Fruit fly (Drosophila melanogaster) whole organism, embryonic: ENCODE measurements around the gene feo.

Source experiments
- BtbVII ChIP-seq: fragments of 200-800 bp; sonication (Bioruptor generic); optimal IDR thresholded peaks from 3 replicates; lab custom pipeline; 2017; ENCODE audit warnings: missing biosample characterization, mild to moderate bottlenecking, missing genetic modification characterization
- CG10274 ChIP-seq: fragments of 200-800 bp; sonication (Bioruptor generic); optimal IDR thresholded peaks from 3 replicates; lab custom pipeline; 2017; ENCODE audit warnings: missing biosample characterization, mild to moderate bottlenecking, missing genetic modification characterization
- CG11560 ChIP-seq: fragments of 200-800 bp; sonication (Bioruptor generic); IDR thresholded peaks from 3 replicates; pipeline ENCODE4 v1.3.6; 2022; ENCODE audit warnings: missing biosample characterization, missing genetic modification characterization
- CG13296 ChIP-seq: fragments of 200-800 bp; sonication (Bioruptor generic); optimal IDR thresholded peaks from 3 replicates; lab custom pipeline; 2018; ENCODE audit warnings: missing biosample characterization, mild to moderate bottlenecking, missing genetic modification characterization
- CG15011 ChIP-seq: fragments of 200-800 bp; sonication (Bioruptor generic); optimal IDR thresholded peaks from 3 replicates; lab custom pipeline; 2018; ENCODE audit warnings: missing biosample characterization, mild to moderate bottlenecking, missing genetic modification characterization
- CG15269 ChIP-seq: fragments of 200-800 bp; sonication (Bioruptor generic); optimal IDR thresholded peaks from 2 replicates; lab custom pipeline; 2018; ENCODE audit warnings: missing biosample characterization, mild to moderate bottlenecking, missing genetic modification characterization, moderate library complexity
- CG1602 ChIP-seq: fragments of 200-800 bp; sonication (Bioruptor generic); optimal IDR thresholded peaks from 3 replicates; lab custom pipeline; 2016; ENCODE audit warnings: missing biosample characterization, missing genetic modification characterization
- CG17385 ChIP-seq: fragments of 200-800 bp; sonication (Bioruptor generic); optimal IDR thresholded peaks from 3 replicates; lab custom pipeline; 2018; ENCODE audit warnings: missing biosample characterization, mild to moderate bottlenecking, missing genetic modification characterization
- CG17829 ChIP-seq: fragments of 200-800 bp; optimal IDR thresholded peaks from 2 replicates; lab custom pipeline; 2019; ENCODE audit warnings: missing biosample characterization, mild to moderate bottlenecking, missing genetic modification characterization, moderate library complexity
- CG18619 ChIP-seq: fragments of 200-800 bp; sonication (Bioruptor generic); optimal IDR thresholded peaks from 3 replicates; lab custom pipeline; 2017; ENCODE audit warnings: missing biosample characterization, mild to moderate bottlenecking, missing genetic modification characterization
- CG30403 ChIP-seq: fragments of 200-800 bp; sonication (Bioruptor generic); optimal IDR thresholded peaks from 3 replicates; lab custom pipeline; 2016; ENCODE audit warnings: missing biosample characterization, missing genetic modification characterization
- CG31365 ChIP-seq: fragments of 200-800 bp; sonication (Bioruptor generic); optimal IDR thresholded peaks from 2 replicates; lab custom pipeline; 2018; ENCODE audit warnings: missing biosample characterization, mild to moderate bottlenecking, missing genetic modification characterization
- CG31441 ChIP-seq: fragments of 200-800 bp; sonication (Bioruptor generic); IDR thresholded peaks from 2 replicates; pipeline ENCODE4 v1.3.6; 2022; ENCODE audit warnings: missing biosample characterization, missing genetic modification characterization
- CG34376 ChIP-seq: fragments of 200-800 bp; sonication (Bioruptor generic); optimal IDR thresholded peaks from 2 replicates; lab custom pipeline; 2018; ENCODE audit warnings: missing biosample characterization, mild to moderate bottlenecking, missing genetic modification characterization
- CG4820 ChIP-seq: fragments of 200-800 bp; sonication (Bioruptor generic); optimal IDR thresholded peaks from 3 replicates; lab custom pipeline; 2016; ENCODE audit warnings: missing biosample characterization, missing genetic modification characterization
- CG5953 ChIP-seq: fragments of 200-800 bp; sonication (Bioruptor generic); IDR thresholded peaks from 2 replicates; pipeline ENCODE4 v1.3.6; 2022; ENCODE audit warnings: missing biosample characterization, missing genetic modification characterization
- CG6791 ChIP-seq: fragments of 200-800 bp; sonication (Bioruptor generic); IDR thresholded peaks from 3 replicates; pipeline ENCODE4 v1.3.6; 2022; ENCODE audit warnings: missing biosample characterization, missing genetic modification characterization; ENCODE audit not compliant: partially characterized antibody
- CG6813 ChIP-seq: fragments of 200-800 bp; sonication (Bioruptor generic); optimal IDR thresholded peaks from 2 replicates; lab custom pipeline; 2017; ENCODE audit warnings: missing biosample characterization, missing genetic modification characterization, mild to moderate bottlenecking, moderate library complexity, missing genetic modification reagents
- CG8281 ChIP-seq: fragments of 200-800 bp; sonication (Bioruptor generic); optimal IDR thresholded peaks from 2 replicates; lab custom pipeline; 2018; ENCODE audit warnings: missing biosample characterization, mild to moderate bottlenecking, missing genetic modification characterization, moderate library complexity
- CG8290 ChIP-seq, 3 experiments: fragments of 200-800 bp; sonication (Bioruptor generic); optimal IDR thresholded peaks; 2 replicates each; lab custom pipeline; 2016 to 2019; ENCODE audit warnings: missing biosample characterization in 3 of 3, missing genetic modification characterization in 3 of 3, mild to moderate bottlenecking in 2 of 3, moderate library complexity in 1 of 3
- CG9817 ChIP-seq: fragments of 200-800 bp; sonication (Bioruptor generic); optimal IDR thresholded peaks from 2 replicates; lab custom pipeline; 2018; ENCODE audit warnings: missing biosample characterization, mild to moderate bottlenecking, missing genetic modification characterization, moderate library complexity
- CTCF ChIP-seq: fragments of 200-800 bp; sonication (Bioruptor generic); optimal IDR thresholded peaks from 2 replicates; lab custom pipeline; 2017; ENCODE audit warnings: missing biosample characterization, mild to moderate bottlenecking, missing genetic modification characterization, moderate library complexity
- Camta ChIP-seq: fragments of 200-800 bp; sonication (Bioruptor generic); optimal IDR thresholded peaks from 2 replicates; lab custom pipeline; 2016; ENCODE audit warnings: missing biosample characterization, missing genetic modification characterization
- Chrac-16 ChIP-seq: fragments of 200-800 bp; sonication (Bioruptor generic); optimal IDR thresholded peaks from 3 replicates; lab custom pipeline; 2016; ENCODE audit warnings: missing biosample characterization, missing genetic modification characterization
- Dp ChIP-seq: fragments of 200-800 bp; sonication (Bioruptor generic); optimal IDR thresholded peaks from 2 replicates; lab custom pipeline; 2018; ENCODE audit warnings: missing biosample characterization, mild to moderate bottlenecking, missing genetic modification characterization, moderate library complexity
- Drgx ChIP-seq: fragments of 200-800 bp; sonication (Bioruptor generic); IDR thresholded peaks from 2 replicates; pipeline ENCODE4 v1.3.6; 2022; ENCODE audit warnings: missing biosample characterization, missing genetic modification characterization
- HLH4C ChIP-seq: fragments of 200-800 bp; sonication (Bioruptor generic); IDR thresholded peaks from 3 replicates; pipeline ENCODE4 v1.3.6; 2022; ENCODE audit warnings: missing biosample characterization, missing genetic modification characterization; ENCODE audit not compliant: partially characterized antibody
- HLHmδ ChIP-seq: fragments of 200-800 bp; sonication (Bioruptor generic); optimal IDR thresholded peaks from 2 replicates; lab custom pipeline; 2018; ENCODE audit warnings: missing biosample characterization, mild to moderate bottlenecking, missing genetic modification characterization, moderate library complexity
- Opbp ChIP-seq: fragments of 200-800 bp; sonication (Bioruptor generic); IDR thresholded peaks from 3 replicates; pipeline ENCODE4 v1.3.6; 2022; ENCODE audit warnings: missing biosample characterization, missing genetic modification characterization; ENCODE audit not compliant: partially characterized antibody
- Rfx ChIP-seq: fragments of 200-800 bp; sonication (Bioruptor generic); IDR thresholded peaks from 2 replicates; pipeline ENCODE4 v1.3.6; 2022; ENCODE audit warnings: missing biosample characterization, missing genetic modification characterization
- Sin3A ChIP-seq: fragments of >200 bp; optimal IDR thresholded peaks from 2 replicates; lab custom pipeline; 2018
- Taf1 ChIP-seq: fragments of 200-800 bp; sonication (Bioruptor generic); IDR thresholded peaks from 2 replicates; pipeline ENCODE4 v1.3.6; 2022; ENCODE audit warnings: missing biosample characterization, missing genetic modification characterization
- Xrp1 ChIP-seq: fragments of 200-800 bp; sonication (Bioruptor generic); IDR thresholded peaks from 2 replicates; pipeline ENCODE4 v1.3.6; 2022; ENCODE audit warnings: missing biosample characterization, missing genetic modification characterization
- ash1 ChIP-seq: fragments of 200-800 bp; sonication (Bioruptor generic); optimal IDR thresholded peaks from 2 replicates; lab custom pipeline; 2018; ENCODE audit warnings: missing biosample characterization, mild to moderate bottlenecking, missing genetic modification characterization
- cg ChIP-seq: fragments of 200-800 bp; sonication (Bioruptor generic); optimal IDR thresholded peaks from 3 replicates; lab custom pipeline; 2019; ENCODE audit warnings: missing biosample characterization, mild to moderate bottlenecking, missing genetic modification characterization, moderate library complexity
- chinmo ChIP-seq: fragments of 200-800 bp; sonication (Bioruptor generic); IDR thresholded peaks from 4 replicates; pipeline ENCODE4 v1.3.6; 2022; ENCODE audit warnings: missing biosample characterization, missing genetic modification characterization; ENCODE audit not compliant: partially characterized antibody
- crol ChIP-seq: fragments of 200-800 bp; sonication (Bioruptor generic); IDR thresholded peaks from 2 replicates; pipeline ENCODE4 v1.3.6; 2022; ENCODE audit warnings: missing biosample characterization, missing genetic modification characterization
- dysf ChIP-seq: fragments of 200-800 bp; sonication (Bioruptor generic); IDR thresholded peaks from 3 replicates; pipeline ENCODE4 v1.3.6; 2022; ENCODE audit warnings: missing biosample characterization, missing genetic modification characterization
- h ChIP-seq: fragments of >200 bp; optimal IDR thresholded peaks from 2 replicates; lab custom pipeline; 2017
- lbe ChIP-seq: fragments of 200-800 bp; sonication (Bioruptor generic); optimal IDR thresholded peaks from 2 replicates; lab custom pipeline; 2016; ENCODE audit warnings: missing biosample characterization, mild to moderate bottlenecking, missing genetic modification characterization
- luna ChIP-seq: fragments of 200-800 bp; sonication (Bioruptor generic); optimal IDR thresholded peaks from 2 replicates; lab custom pipeline; 2016; ENCODE audit warnings: missing biosample characterization, missing genetic modification characterization
- nerfin-2 ChIP-seq: fragments of 200-800 bp; sonication (Bioruptor generic); IDR thresholded peaks from 2 replicates; pipeline ENCODE4 v1.3.6; 2022; ENCODE audit warnings: missing biosample characterization, missing genetic modification characterization; ENCODE audit not compliant: partially characterized antibody
- pum ChIP-seq: fragments of 200-800 bp; sonication (Bioruptor generic); optimal IDR thresholded peaks from 2 replicates; lab custom pipeline; 2016; ENCODE audit warnings: missing biosample characterization, missing genetic modification characterization
- pzg ChIP-seq: fragments of 200-800 bp; sonication (Bioruptor generic); optimal IDR thresholded peaks from 3 replicates; lab custom pipeline; 2018; ENCODE audit warnings: missing biosample characterization, mild to moderate bottlenecking, missing genetic modification characterization, moderate library complexity
- scrt ChIP-seq: fragments of 200-800 bp; sonication (Bioruptor generic); optimal IDR thresholded peaks from 2 replicates; lab custom pipeline; 2018; ENCODE audit warnings: missing biosample characterization, mild to moderate bottlenecking, missing genetic modification characterization, moderate library complexity
- sens-2 ChIP-seq: fragments of 200-800 bp; sonication (Bioruptor generic); IDR thresholded peaks from 2 replicates; pipeline ENCODE4 v1.3.6; 2022; ENCODE audit warnings: missing biosample characterization, missing genetic modification characterization
- sr ChIP-seq: fragments of 200-800 bp; sonication (Bioruptor generic); IDR thresholded peaks from 3 replicates; pipeline ENCODE4 v1.3.6; 2022; ENCODE audit warnings: missing biosample characterization, missing genetic modification characterization
- tio ChIP-seq: fragments of 200-800 bp; sonication (Bioruptor generic); optimal IDR thresholded peaks from 2 replicates; lab custom pipeline; 2017; ENCODE audit warnings: missing biosample characterization, missing genetic modification characterization, inconsistent platforms
- vvl ChIP-seq: fragments of 200-800 bp; sonication (Bioruptor generic); IDR thresholded peaks from 2 replicates; pipeline ENCODE4 v1.3.6; 2022; ENCODE audit warnings: missing biosample characterization, missing genetic modification characterization
- zfh1 ChIP-seq: fragments of 200-800 bp; sonication (Bioruptor generic); IDR thresholded peaks from 3 replicates; pipeline ENCODE4 v1.3.6; 2022; ENCODE audit warnings: missing biosample characterization, missing genetic modification characterization

Gene feo

DNA sequence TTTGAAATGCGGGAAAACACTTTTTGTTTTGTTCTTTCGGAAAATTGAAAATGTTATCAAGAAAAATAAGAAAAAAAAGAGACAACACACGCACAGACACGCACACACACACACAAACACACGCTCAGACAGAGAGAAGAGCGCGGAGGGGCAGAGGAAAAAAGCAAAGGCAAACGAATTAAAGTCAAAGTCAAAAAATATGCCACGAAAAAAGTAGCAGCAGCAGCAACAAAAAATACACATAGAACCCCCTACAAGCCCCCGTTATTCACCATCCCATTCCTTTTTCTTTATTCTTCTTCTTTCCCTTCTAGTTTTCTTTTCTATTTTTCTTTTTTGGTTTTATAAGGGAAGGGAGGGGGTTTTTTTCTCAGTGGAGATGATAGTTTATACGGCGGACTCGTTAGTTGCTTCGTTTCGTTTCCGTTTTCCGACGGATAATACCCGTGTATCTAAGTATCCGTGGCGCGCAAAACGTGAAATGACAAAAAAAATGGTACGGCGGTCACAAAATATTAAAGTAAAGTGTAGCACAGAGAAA is 39.8 kb downstream of the feo start (continued):
- TF ChIP-seq HLHmδ (GFP tag; lab: Kevin White, UChicago) = no peak
- TF ChIP-seq CG1602 (GFP tag; lab: Kevin White, UChicago) = no peak
- 0 out of 3 replicates have a peak, but pooled peaks have one; percentile 17 for TF ChIP-seq dysf
- TF ChIP-seq Opbp (GFP tag; lab: Robert Waterston, UW) = no peak
- 0 out of 3 replicates have a peak, but pooled peaks have one; percentile 36 for TF ChIP-seq CG6791 (GFP tag; lab: Robert Waterston, UW)
- peak; percentile 95 for TF ChIP-seq crol (GFP tag; lab: Robert Waterston, UW)
- TF ChIP-seq CG17385 (GFP tag; lab: Kevin White, UChicago) = peak; percentile 75
- no peak for TF ChIP-seq CG17829
- no peak for TF ChIP-seq CG8290 (GFP tag; optimal IDR thresholded peaks at IDR 0.05; lab: Kevin White, UChicago)
- TF ChIP-seq CG8290 (tag; optimal IDR thresholded peaks at IDR 0.05; lab: Kevin White, UChicago) = no peak
- no peak for TF ChIP-seq Taf1 (GFP tag; lab: Robert Waterston, UW)
- TF ChIP-seq CG10274 (GFP tag; lab: Kevin White, UChicago) = no peak
- no peak for TF ChIP-seq CG18619 (GFP tag; lab: Kevin White, UChicago)
- TF ChIP-seq Chrac-16 (GFP tag; lab: Kevin White, UChicago) = no peak

DNA sequence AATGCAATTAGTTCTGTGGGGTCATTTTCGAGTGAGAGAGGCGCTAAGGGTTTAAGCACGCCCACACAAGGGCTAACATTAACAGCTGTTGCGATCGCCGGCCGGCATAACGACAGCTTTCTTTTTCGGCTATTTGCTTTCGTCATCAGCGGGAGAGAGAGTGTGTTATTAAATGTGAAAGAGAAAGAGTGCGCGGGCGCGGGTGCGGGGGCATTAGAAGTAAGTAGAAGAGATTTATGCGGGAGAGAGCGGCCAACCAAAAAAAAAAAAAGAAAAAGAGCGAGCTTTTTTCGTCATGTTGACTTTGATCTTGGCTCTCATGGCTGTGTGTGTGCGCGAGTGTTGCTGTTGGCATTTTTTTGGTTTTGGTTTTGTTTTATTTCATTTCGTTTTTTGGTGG is 40.6 kb downstream of the feo start:
- peak; percentile 11 for TF ChIP-seq BtbVII (GFP tag; lab: Kevin White, UChicago)
- TF ChIP-seq CG31441 = no peak
- TF ChIP-seq tio (GFP tag; lab: Kevin White, UChicago) = no peak
- no peak for TF ChIP-seq CG15269
- no peak for TF ChIP-seq pum (GFP tag; lab: Kevin White, UChicago)
- peak; percentile 73; the same call in 1 of the 4 replicates for TF ChIP-seq chinmo (GFP tag; lab: Robert Waterston, UW)
- no peak for TF ChIP-seq luna
- TF ChIP-seq CG6813 (GFP tag; lab: Kevin White, UChicago) = no peak
- no peak for TF ChIP-seq CG8281 (tag; lab: Kevin White, UChicago)
- TF ChIP-seq sens-2 = peak; percentile 47; the same call in 1 of the 2 replicates
- peak; percentile 63; the same call in 2 of the 3 replicates for TF ChIP-seq sr (GFP tag; lab: Robert Waterston, UW)
- TF ChIP-seq vvl = peak; percentile 34; the same call in 1 of the 2 replicates
- peak; percentile 49 for TF ChIP-seq Drgx (GFP tag; lab: Robert Waterston, UW)
- TF ChIP-seq CG5953 (GFP tag; lab: Robert Waterston, UW) = 0 out of 2 replicates have a peak, but pooled peaks have one; percentile 27
- no peak for TF ChIP-seq lbe (GFP tag; lab: Kevin White, UChicago)
- TF ChIP-seq Sin3A (lab: Kevin White, UChicago) = no peak
- peak; percentile 29 for TF ChIP-seq CG34376 (GFP tag; lab: Kevin White, UChicago)
- TF ChIP-seq crol (GFP tag; lab: Robert Waterston, UW) = peak; percentile 96
- TF ChIP-seq Camta = no peak
- no peak for TF ChIP-seq CG4820
- TF ChIP-seq Dp (GFP tag; lab: Kevin White, UChicago) = no peak
- no peak for TF ChIP-seq zfh1 (GFP tag; lab: Robert Waterston, UW)
- TF ChIP-seq CG9817 (tag; lab: Kevin White, UChicago) = no peak
- peak; percentile 23 for TF ChIP-seq cg (GFP tag; lab: Kevin White, UChicago)
- TF ChIP-seq CG11560 (tag; lab: Robert Waterston, UW) = no peak
- TF ChIP-seq scrt (GFP tag; lab: Kevin White, UChicago) = peak; percentile 15
- TF ChIP-seq CG13296 (GFP tag; lab: Kevin White, UChicago) = no peak
- no peak for TF ChIP-seq nerfin-2 (GFP tag; lab: Robert Waterston, UW)
- no peak for TF ChIP-seq CG30403 (GFP tag; lab: Kevin White, UChicago)
- TF ChIP-seq Rfx = no peak
- TF ChIP-seq pzg (GFP tag; lab: Kevin White, UChicago) = no peak
- no peak for TF ChIP-seq Chrac-16 (GFP tag; lab: Kevin White, UChicago)
- peak; percentile 7 for TF ChIP-seq ash1 (GFP tag; lab: Kevin White, UChicago)
- TF ChIP-seq CTCF (GFP tag; lab: Kevin White, UChicago) = no peak
- TF ChIP-seq CG15011 (GFP tag; lab: Kevin White, UChicago) = no peak
- TF ChIP-seq CG31365 (tag; lab: Kevin White, UChicago) = no peak
- TF ChIP-seq HLH4C (GFP tag; lab: Robert Waterston, UW) = no peak
- TF ChIP-seq h (lab: Kevin White, UChicago) = no peak
- TF ChIP-seq Xrp1 (GFP tag; lab: Robert Waterston, UW) = no peak
